Worm (Caenorhabditis elegans): ENCODE results near the gene K03B8.14.

ce11 chrV:11385060-11385459 is 5.2 kb upstream of the K03B8.14 start, which contains the start of gene col-154:
- TF ChIP-seq ztf-11 (tag; optimal IDR thresholded peaks at IDR 0.05): no peak
- TF ChIP-seq jun-1 (tag; optimal IDR thresholded peaks at IDR 0.05): no peak
